Worm (Caenorhabditis elegans) whole organism, young adult: Measurements from ENCODE around the gene F12F6.7.

Source experiments
- bed-1 ChIP-seq: fragments of 200-800 bp; sonication (Bioruptor generic); IDR thresholded peaks from 2 replicates; pipeline ENCODE4 v1.3.6; 2022; ENCODE audit warnings: missing genetic modification reagents, missing genetic modification characterization, missing compliant biosample characterization
- ccch-3 ChIP-seq: fragments of 200-800 bp; sonication (Bioruptor generic); optimal IDR thresholded peaks from 2 replicates; lab custom pipeline; 2018; ENCODE audit warnings: mild to moderate bottlenecking, missing genetic modification characterization, missing compliant biosample characterization
- hlh-26 ChIP-seq: fragments of 200-800 bp; sonication (Bioruptor generic); conservative IDR thresholded peaks from 2 replicates; pipeline ENCODE4 v1.3.6; 2022; ENCODE audit warnings: missing genetic modification reagents, missing genetic modification characterization, missing compliant biosample characterization
- pha-4 ChIP-seq: fragments of 150-350 bp; sonication (generic microtip); optimal IDR thresholded peaks from 2 replicates; lab custom pipeline; 2014; ENCODE audit warnings: missing biosample characterization, missing genetic modification reagents, missing genetic modification characterization
- rec-8 ChIP-seq, 2 experiments: sonication (generic microtip); optimal IDR thresholded peaks; 2 replicates each; lab custom pipeline; 2016; ENCODE audit warnings: mild to moderate bottlenecking in 2 of 2, missing genetic modification characterization in 2 of 2, missing genetic modification reagents in 2 of 2, missing genotype in 2 of 2, missing biosample characterization in 1 of 2, missing compliant biosample characterization in 1 of 2, moderate library complexity in 1 of 2
- ztf-3 ChIP-seq: fragments of 200-800 bp; sonication (Bioruptor generic); optimal IDR thresholded peaks from 2 replicates; lab custom pipeline; 2018; ENCODE audit warnings: mild to moderate bottlenecking, missing genetic modification characterization, missing compliant biosample characterization

ce11 chrIV:11574331-11574730, 12.7 kb upstream of the F12F6.7 start:
- no peak for TF ChIP-seq bed-1 (GFP tag; lab: Robert Waterston, UW)
- TF ChIP-seq pha-4 (tag; lab: Kevin White, UChicago), result no peak
- TF ChIP-seq rec-8 (tag; optimal IDR thresholded peaks at IDR 0.05; lab: Kevin White, UChicago), result no peak
- no peak for TF ChIP-seq ccch-3 (GFP tag; lab: Kevin White, UChicago)
- no peak for TF ChIP-seq hlh-26 (GFP tag; lab: Robert Waterston, UW)
- no peak for TF ChIP-seq ztf-3 (GFP tag; lab: Kevin White, UChicago)
